Fruit fly (Drosophila melanogaster) whole organism, embryonic: ENCODE data around the gene CG14309.

ENCODE experiments used
- Antp ChIP-seq: fragments of 200-800 bp; sonication (Bioruptor generic); optimal IDR thresholded peaks from 3 replicates; lab custom pipeline; 2016; ENCODE audit warnings: missing biosample characterization, missing genetic modification characterization
- Atf3 ChIP-seq: fragments of 200-800 bp; sonication (Bioruptor generic); optimal IDR thresholded peaks from 3 replicates; lab custom pipeline; 2016; ENCODE audit warnings: missing biosample characterization, missing genetic modification characterization
- C15 ChIP-seq: fragments of 200-800 bp; sonication (Bioruptor generic); IDR thresholded peaks from 3 replicates; pipeline ENCODE4 v1.3.6; 2022; ENCODE audit warnings: missing biosample characterization, missing genetic modification characterization
- CG13287 ChIP-seq: fragments of 200-800 bp; sonication (Bioruptor generic); IDR thresholded peaks from 2 replicates; pipeline ENCODE4 v1.3.6; 2022; ENCODE audit warnings: missing biosample characterization, missing genetic modification characterization; ENCODE audit not compliant: partially characterized antibody
- CG13894 ChIP-seq: fragments of 200-800 bp; sonication (Bioruptor generic); optimal IDR thresholded peaks from 3 replicates; lab custom pipeline; 2018; ENCODE audit warnings: missing biosample characterization, mild to moderate bottlenecking, missing genetic modification characterization, moderate library complexity
- CG14441 ChIP-seq: fragments of 200-800 bp; sonication (Bioruptor generic); IDR thresholded peaks from 2 replicates; pipeline ENCODE4 v1.3.6; 2022; ENCODE audit warnings: missing biosample characterization, missing genetic modification characterization
- CG18619 ChIP-seq: fragments of 200-800 bp; sonication (Bioruptor generic); optimal IDR thresholded peaks from 3 replicates; lab custom pipeline; 2017; ENCODE audit warnings: missing biosample characterization, mild to moderate bottlenecking, missing genetic modification characterization
- CG31224 ChIP-seq: fragments of 200-800 bp; sonication (Bioruptor generic); IDR thresholded peaks from 2 replicates; pipeline ENCODE4 v1.3.6; 2022; ENCODE audit warnings: missing biosample characterization, missing genetic modification characterization
- CG34422 ChIP-seq: fragments of 200-800 bp; sonication (Bioruptor generic); IDR thresholded peaks from 3 replicates; pipeline ENCODE4 v1.3.6; 2022; ENCODE audit warnings: missing biosample characterization, missing genetic modification characterization
- CG4404 ChIP-seq: fragments of 200-800 bp; sonication (Bioruptor generic); IDR thresholded peaks from 2 replicates; pipeline ENCODE4 v1.3.6; 2022; ENCODE audit warnings: missing biosample characterization, missing genetic modification characterization
- CG7928 ChIP-seq: fragments of 200-800 bp; sonication (Bioruptor generic); optimal IDR thresholded peaks from 2 replicates; lab custom pipeline; 2017; ENCODE audit warnings: missing biosample characterization, mild to moderate bottlenecking, missing genetic modification characterization
- CG7987 ChIP-seq: fragments of 200-800 bp; sonication (Bioruptor generic); optimal IDR thresholded peaks from 2 replicates; lab custom pipeline; 2018; ENCODE audit warnings: missing biosample characterization, mild to moderate bottlenecking, missing genetic modification characterization, moderate library complexity
- CG9797 ChIP-seq: fragments of 200-800 bp; sonication (Bioruptor generic); optimal IDR thresholded peaks from 3 replicates; lab custom pipeline; 2018; ENCODE audit warnings: missing biosample characterization, mild to moderate bottlenecking, missing genetic modification characterization
- CG9817 ChIP-seq: fragments of 200-800 bp; sonication (Bioruptor generic); optimal IDR thresholded peaks from 2 replicates; lab custom pipeline; 2018; ENCODE audit warnings: missing biosample characterization, mild to moderate bottlenecking, missing genetic modification characterization, moderate library complexity
- CG9932 ChIP-seq: fragments of 200-800 bp; sonication (Bioruptor generic); IDR thresholded peaks from 2 replicates; pipeline ENCODE4 v1.3.6; 2022; ENCODE audit warnings: missing biosample characterization, missing genetic modification characterization
- CoRest ChIP-seq: fragments of 200-800 bp; sonication (Bioruptor generic); optimal IDR thresholded peaks from 3 replicates; lab custom pipeline; 2018; ENCODE audit warnings: missing biosample characterization, mild to moderate bottlenecking, missing genetic modification characterization, moderate library complexity
- Elba2 ChIP-seq: fragments of 200-800 bp; sonication (Bioruptor generic); optimal IDR thresholded peaks from 3 replicates; lab custom pipeline; 2016; ENCODE audit warnings: missing biosample characterization, missing genetic modification characterization
- Gsc ChIP-seq: fragments of 200-800 bp; sonication (Bioruptor generic); IDR thresholded peaks from 2 replicates; pipeline ENCODE4 v1.3.6; 2022; ENCODE audit warnings: missing biosample characterization, missing genetic modification characterization
- H2.0 ChIP-seq: fragments of 200-800 bp; sonication (Bioruptor generic); IDR thresholded peaks from 2 replicates; pipeline ENCODE4 v1.3.6; 2022; ENCODE audit warnings: missing biosample characterization, missing genetic modification characterization
- HLH54F ChIP-seq: fragments of 200-800 bp; sonication (Bioruptor generic); optimal IDR thresholded peaks from 3 replicates; lab custom pipeline; 2016; ENCODE audit warnings: missing biosample characterization, missing genetic modification characterization
- Hmx ChIP-seq: fragments of 200-800 bp; sonication (Bioruptor generic); optimal IDR thresholded peaks from 2 replicates; lab custom pipeline; 2016; ENCODE audit warnings: missing biosample characterization, missing genetic modification characterization
- PHDP ChIP-seq: fragments of 200-800 bp; sonication (Bioruptor generic); optimal IDR thresholded peaks from 3 replicates; lab custom pipeline; 2018; ENCODE audit warnings: missing biosample characterization, mild to moderate bottlenecking, missing genetic modification characterization, moderate library complexity
- Pdp1 ChIP-seq, 2 experiments: fragments of 200-800 bp; sonication (Bioruptor generic); optimal IDR thresholded peaks; 3 replicates each; lab custom pipeline; 2016; ENCODE audit warnings: missing biosample characterization in 2 of 2, missing genetic modification characterization in 2 of 2, mild to moderate bottlenecking in 1 of 2, moderate library complexity in 1 of 2
- Rfx ChIP-seq: fragments of 200-800 bp; sonication (Bioruptor generic); IDR thresholded peaks from 2 replicates; pipeline ENCODE4 v1.3.6; 2022; ENCODE audit warnings: missing biosample characterization, missing genetic modification characterization
- Sin3A ChIP-seq: fragments of >200 bp; optimal IDR thresholded peaks from 2 replicates; lab custom pipeline; 2018
- bcd ChIP-seq: fragments of 200-800 bp; sonication (Bioruptor generic); optimal IDR thresholded peaks from 2 replicates; lab custom pipeline; 2017; ENCODE audit warnings: missing biosample characterization, mild to moderate bottlenecking, missing genetic modification characterization
- dmrt11E ChIP-seq: fragments of 200-800 bp; sonication (Bioruptor generic); optimal IDR thresholded peaks from 3 replicates; lab custom pipeline; 2018; ENCODE audit warnings: missing biosample characterization, mild to moderate bottlenecking, missing genetic modification characterization, moderate library complexity
- ewg ChIP-seq: fragments of 200-800 bp; sonication (Bioruptor generic); optimal IDR thresholded peaks from 3 replicates; lab custom pipeline; 2017; ENCODE audit warnings: mild to moderate bottlenecking, missing biosample characterization, missing genetic modification reagents, missing genetic modification characterization
- grau ChIP-seq: fragments of 200-800 bp; optimal IDR thresholded peaks from 3 replicates; lab custom pipeline; 2019; ENCODE audit warnings: missing biosample characterization, mild to moderate bottlenecking, missing genetic modification characterization, moderate library complexity
- inv ChIP-seq: fragments of 200-800 bp; sonication (Bioruptor generic); IDR thresholded peaks from 2 replicates; pipeline ENCODE4 v1.3.6; 2022; ENCODE audit warnings: missing biosample characterization, missing genetic modification characterization; ENCODE audit not compliant: partially characterized antibody
- lov ChIP-seq, 2 experiments: fragments of 200-800 bp in 1 of 2; fragments of >200 bp in 1 of 2; sonication (Bioruptor generic) in 1 of 2; IDR thresholded peaks in 1 of 2; optimal IDR thresholded peaks in 1 of 2; 2 replicates in 1 of 2; 3 replicates in 1 of 2; pipeline versions ENCODE4 v1.3.6 to Lab custom; 2017 to 2022; ENCODE audit warnings: missing biosample characterization in 1 of 2, missing genetic modification characterization in 1 of 2
- mld ChIP-seq: fragments of 200-800 bp; sonication (Bioruptor generic); IDR thresholded peaks from 3 replicates; pipeline ENCODE4 v1.3.6; 2022; ENCODE audit warnings: missing biosample characterization, missing genetic modification characterization; ENCODE audit not compliant: partially characterized antibody
- prd ChIP-seq, 3 experiments: fragments of >200 bp in 2 of 3; fragments of 200-800 bp in 1 of 3; sonication (Bioruptor generic) in 1 of 3; optimal IDR thresholded peaks in 2 of 3; IDR thresholded peaks in 1 of 3; 2 replicates in 2 of 3; 3 replicates in 1 of 3; pipeline versions ENCODE4 v1.3.6 to Lab custom; 2017 to 2022; ENCODE audit warnings: missing biosample characterization in 1 of 3, missing genetic modification characterization in 1 of 3
- pros ChIP-seq: fragments of 200-800 bp; sonication (Bioruptor generic); optimal IDR thresholded peaks from 3 replicates; lab custom pipeline; 2019; ENCODE audit warnings: missing biosample characterization, mild to moderate bottlenecking, missing genetic modification characterization, moderate library complexity
- sens ChIP-seq: fragments of 200-800 bp; sonication (Bioruptor generic); peaks from one replicate; lab custom pipeline; 2016; ENCODE audit warnings: missing biosample characterization, missing genetic modification characterization
- ssp ChIP-seq: fragments of 200-800 bp; sonication (Bioruptor generic); IDR thresholded peaks from 2 replicates; pipeline ENCODE4 v1.3.6; 2022; ENCODE audit warnings: missing biosample characterization, missing genetic modification characterization
- stwl ChIP-seq: fragments of 200-800 bp; sonication (Bioruptor generic); optimal IDR thresholded peaks from 3 replicates; lab custom pipeline; 2018; ENCODE audit warnings: missing biosample characterization, mild to moderate bottlenecking, missing genetic modification characterization, moderate library complexity
- zfh1 ChIP-seq: fragments of 200-800 bp; sonication (Bioruptor generic); IDR thresholded peaks from 3 replicates; pipeline ENCODE4 v1.3.6; 2022; ENCODE audit warnings: missing biosample characterization, missing genetic modification characterization

The CG14309 gene

dm6 chr3R:18365978-18366643 is 18.8 kb downstream of the CG14309 start, which contains the start of the genes WRNexo and Nup43 (continued):
- TF ChIP-seq dmrt11E (peak; percentile 51), Sin3A (peak; percentile 44), CG34422 (GFP tag; lab: Robert Waterston, UW) (peak; percentile 62; the same call in 2 of the 3 replicates), C15 (GFP tag; lab: Robert Waterston, UW) (no peak), CG7987 (no peak), CG13894 (tag; lab: Kevin White, UChicago) (no peak), Atf3 (peak; percentile 29), bcd (GFP tag; lab: Kevin White, UChicago) (peak; percentile 55), H2.0 (GFP tag; lab: Robert Waterston, UW) (peak; percentile 37), Hmx (no peak), CG4404 (GFP tag; lab: Robert Waterston, UW) (peak; percentile 30; the same call in 1 of the 2 replicates), CG13287 (GFP tag; lab: Robert Waterston, UW) (0 out of 2 replicates have a peak, but pooled peaks have one; percentile 10), CG9932 (GFP tag; lab: Robert Waterston, UW) (peak; percentile 62), prd (optimal IDR thresholded peaks at IDR 0.05; lab: Kevin White, UChicago) (no peak), prd (GFP tag; IDR thresholded peaks at IDR 0.05; lab: Robert Waterston, UW) (peak; percentile 52; the same call in 2 of the 3 replicates), Gsc (GFP tag; lab: Robert Waterston, UW) (no peak), Elba2 (GFP tag; lab: Kevin White, UChicago) (peak; percentile 16), sens (GFP tag; lab: Kevin White, UChicago) (peak; percentile 90), PHDP (tag; lab: Kevin White, UChicago) (no peak), stwl (peak; percentile 37), CoRest (tag; lab: Kevin White, UChicago) (peak; percentile 69), CG9797 (peak; percentile 60), HLH54F (GFP tag; lab: Kevin White, UChicago) (peak; percentile 21), pros (GFP tag; lab: Kevin White, UChicago) (no peak), CG9817 (tag; lab: Kevin White, UChicago) (peak; percentile 55), grau (tag; lab: Kevin White, UChicago) (peak; percentile 52), CG7928 (GFP tag; lab: Kevin White, UChicago) (peak; percentile 87), zfh1 (peak; percentile 54; the same call in 2 of the 3 replicates), CG18619 (GFP tag; lab: Kevin White, UChicago) (peak; percentile 4), Pdp1 (GFP tag; optimal IDR thresholded peaks at IDR 0.05; lab: Kevin White, UChicago) (peak; percentile 9 to 50), mld (GFP tag; lab: Robert Waterston, UW) (no peak), Antp (GFP tag; lab: Kevin White, UChicago) (peak; percentile 41), CG31224 (GFP tag; lab: Robert Waterston, UW) (peak; percentile 55), CG14441 (GFP tag; lab: Robert Waterston, UW) (peak; percentile 21; the same call in 1 of the 2 replicates), inv (GFP tag; lab: Robert Waterston, UW) (no peak), ssp (GFP tag; lab: Robert Waterston, UW) (peak; percentile 33; the same call in 1 of the 2 replicates)
- TF ChIP-seq, all 482 proteins: peak for 153

dm6 chr3R:18361694-18362093 is 23.2 kb downstream of the CG14309 start, which contains the start of gene hmw:
hmw (plus strand) TSS chr3R:18361994.
- TF ChIP-seq ewg (GFP tag; lab: Kevin White, UChicago) (peak; percentile 24), Rfx (GFP tag; lab: Robert Waterston, UW) (peak; percentile 37; the same call in 1 of the 2 replicates), lov (optimal IDR thresholded peaks at IDR 0.05; lab: Kevin White, UChicago) (no peak), lov (GFP tag; IDR thresholded peaks at IDR 0.05; lab: Robert Waterston, UW) (no peak)
